Fruit fly (Drosophila melanogaster) whole organism: Measurements from ENCODE around the gene CG34126.

Experiments used
- CG8478 ChIP-seq: fragments of >200 bp; optimal IDR thresholded peaks from 2 replicates; lab custom pipeline; 2018; ENCODE audit warnings: inconsistent platforms
- psq ChIP-seq: fragments of >200 bp; optimal IDR thresholded peaks from 2 replicates; lab custom pipeline; 2017

dm6 chr2L:4968767-4969166 lies 12.6 kb upstream of the CG34126 start, which contains the start of the genes Scox and Polr1C:
- TF ChIP-seq psq, result no peak
- no peak for TF ChIP-seq CG8478
